Fruit fly (Drosophila melanogaster): ENCODE results near the gene Scsalpha1.

The Scsalpha1 gene

dm6 chr3L:3770823-3771222, 43.2 kb upstream of the Scsalpha1 start (continued):
- TF ChIP-seq fd102C (GFP tag; optimal IDR thresholded peaks at IDR 0.05) (no peak), B-H1 (GFP tag; IDR thresholded peaks at IDR 0.05) (no peak), Hr3 (GFP tag; optimal IDR thresholded peaks at IDR 0.05) (no peak), Dp (GFP tag; optimal IDR thresholded peaks at IDR 0.05) (no peak), CG11085 (GFP tag; IDR thresholded peaks at IDR 0.05) (no peak), fd96Cb (tag; optimal IDR thresholded peaks at IDR 0.05) (no peak), CG5180 (GFP tag; optimal IDR thresholded peaks at IDR 0.05) (no peak), p53 (GFP tag; optimal IDR thresholded peaks at IDR 0.05) (no peak), Dll (GFP tag; IDR thresholded peaks at IDR 0.05; ENCODE audit: partially characterized antibody) (no peak), zen (tag; optimal IDR thresholded peaks at IDR 0.05) (no peak), bab2 (GFP tag; optimal IDR thresholded peaks at IDR 0.05) (peak; percentile 29), CG3281 (GFP tag; optimal IDR thresholded peaks at IDR 0.05) (peak; percentile 66), Lpt (GFP tag; optimal IDR thresholded peaks at IDR 0.05) (no peak), CG43689 (GFP tag; IDR thresholded peaks at IDR 0.05) (no peak), cwo (GFP tag; optimal IDR thresholded peaks at IDR 0.05) (peak; percentile 89), MTF-1 (GFP tag; optimal IDR thresholded peaks at IDR 0.05; ENCODE audit: borderline replicate concordance) (no peak), CG6683 (GFP tag; optimal IDR thresholded peaks at IDR 0.05) (no peak), yki (optimal IDR thresholded peaks at IDR 0.05) (no peak), Ets65A (GFP tag) (peak; percentile 97), Nf-YC (tag; optimal IDR thresholded peaks at IDR 0.05) (no peak), Doc2 (GFP tag; IDR thresholded peaks at IDR 0.05) (no peak), Taf1 (GFP tag; IDR thresholded peaks at IDR 0.05) (0 out of 2 replicates have a peak, but pooled peaks have one; percentile 16), Myb (GFP tag; optimal IDR thresholded peaks at IDR 0.05) (peak; percentile 18), bcd (GFP tag; optimal IDR thresholded peaks at IDR 0.05) (peak; percentile 45), Ssrp (tag; optimal IDR thresholded peaks at IDR 0.05) (peak; percentile 24), CG32532 (GFP tag; IDR thresholded peaks at IDR 0.05) (peak; percentile 77), CG12104 (GFP tag; optimal IDR thresholded peaks at IDR 0.05) (no peak), dmrt11E (tag; optimal IDR thresholded peaks at IDR 0.05) (no peak), grau (tag; optimal IDR thresholded peaks at IDR 0.05) (peak; percentile 58), jumu (GFP tag; optimal IDR thresholded peaks at IDR 0.05) (no peak), ac (GFP tag; optimal IDR thresholded peaks at IDR 0.05) (no peak), HmgZ (tag; optimal IDR thresholded peaks at IDR 0.05) (peak; percentile 44), NK7.1 (GFP tag; optimal IDR thresholded peaks at IDR 0.05) (no peak), Chrac-16 (GFP tag; optimal IDR thresholded peaks at IDR 0.05) (no peak), CkIIα-i1 (GFP tag; IDR thresholded peaks at IDR 0.05) (no peak), CG9437 (GFP tag; optimal IDR thresholded peaks at IDR 0.05) (peak; percentile 20), mirr (GFP tag; optimal IDR thresholded peaks at IDR 0.05) (no peak), sob (GFP tag; IDR thresholded peaks at IDR 0.05) (no peak), trh (GFP tag; optimal IDR thresholded peaks at IDR 0.05) (peak; percentile 31), Tbp (GFP tag; optimal IDR thresholded peaks at IDR 0.05) (no peak), ftz-f1 (GFP tag; optimal IDR thresholded peaks at IDR 0.05) (no peak), Poxn (GFP tag; IDR thresholded peaks at IDR 0.05) (no peak), CG1647 (GFP tag; optimal IDR thresholded peaks at IDR 0.05) (peak; percentile 11), NFAT (GFP tag; IDR thresholded peaks at IDR 0.05) (no peak), CG6765 (GFP tag; optimal IDR thresholded peaks at IDR 0.05) (no peak), zf30C (GFP tag; optimal IDR thresholded peaks at IDR 0.05) (no peak), dmrt99B (tag; optimal IDR thresholded peaks at IDR 0.05) (peak; percentile 48), z (GFP tag; IDR thresholded peaks at IDR 0.05) (no peak), slbo (GFP tag; IDR thresholded peaks at IDR 0.05) (peak; percentile 73), cas (GFP tag; IDR thresholded peaks at IDR 0.05) (no peak), lbe (GFP tag; optimal IDR thresholded peaks at IDR 0.05) (no peak), CG1603 (tag; optimal IDR thresholded peaks at IDR 0.05) (peak; percentile 4), Rfx (GFP tag; IDR thresholded peaks at IDR 0.05) (peak; percentile 71)

All from whole organism, embryonic.